Worm (Caenorhabditis elegans) whole organism, midembryonic: ENCODE measurements around the gene T10D4.19.
"Not testable (repeated sequence)": the region's sequence is repeated elsewhere in the genome, so short reads cannot be mapped to it uniquely, and the experiment has no call there.

Experiments
- klf-2 ChIP-seq: fragments of 200-800 bp; sonication (Bioruptor generic); conservative IDR thresholded peaks from 2 replicates; pipeline ENCODE4 v1.3.6; 2022; ENCODE audit warnings: missing genetic modification reagents, missing genetic modification characterization, missing compliant biosample characterization
- ztf-29 ChIP-seq: fragments of 200-800 bp; sonication (Bioruptor generic); IDR thresholded peaks from 2 replicates; pipeline ENCODE4 v1.3.6; 2022; ENCODE audit warnings: missing genetic modification reagents, missing genetic modification characterization, missing compliant biosample characterization

ce11 chrII:3126741-3127140, 25.0 kb upstream of the T10D4.19 start, which contains the start of gene ins-31:
- TF ChIP-seq ztf-29, klf-2 (GFP tag; lab: Robert Waterston, UW): not testable (repeated sequence)
